Worm (Caenorhabditis elegans) whole organism, L1 larva: ENCODE measurements around the gene R02F11.1.

ENCODE experiments used
- C16A3.4 ChIP-seq: fragments of 150-350 bp; optimal IDR thresholded peaks from 2 replicates; lab custom pipeline; 2014; ENCODE audit warnings: missing biosample characterization, missing genetic modification characterization
- F16B12.6 ChIP-seq: fragments of 150-350 bp; optimal IDR thresholded peaks from 2 replicates; lab custom pipeline; 2014; ENCODE audit warnings: missing biosample characterization, missing genetic modification characterization
- aha-1 ChIP-seq: fragments of 150-350 bp; optimal IDR thresholded peaks from 2 replicates; lab custom pipeline; 2014; ENCODE audit warnings: missing biosample characterization, missing genetic modification characterization
- aly-2 ChIP-seq: fragments of 150-350 bp; optimal IDR thresholded peaks from 2 replicates; lab custom pipeline; 2014; ENCODE audit warnings: missing biosample characterization, missing genetic modification characterization
- ama-1 ChIP-seq: fragments of 150-350 bp; optimal IDR thresholded peaks from 2 replicates; lab custom pipeline; 2014
- ceh-63 ChIP-seq: fragments of 200-800 bp; sonication (Bioruptor generic); optimal IDR thresholded peaks from 2 replicates; lab custom pipeline; 2018; ENCODE audit warnings: mild to moderate bottlenecking, missing genetic modification characterization, missing compliant biosample characterization
- ceh-82 ChIP-seq, 3 experiments: fragments of 150-350 bp in 1 of 3; sonication (generic microtip) in 2 of 3; optimal IDR thresholded peaks; 2 replicates each; lab custom pipeline; 2014 to 2017; ENCODE audit warnings: missing biosample characterization in 3 of 3, missing genetic modification characterization in 3 of 3
- ceh-88 ChIP-seq: fragments of 200-800 bp; sonication (Bioruptor generic); IDR thresholded peaks from 2 replicates; pipeline ENCODE4 v1.3.6; 2022; ENCODE audit warnings: missing genetic modification characterization, missing compliant biosample characterization
- efl-1 ChIP-seq, 4 experiments: fragments of 150-350 bp; optimal IDR thresholded peaks in 3 of 4; peaks in 1 of 4; 1 replicate in 1 of 4; 2 replicates in 3 of 4; lab custom pipeline; 2014; ENCODE audit warnings: missing biosample characterization in 2 of 4, missing genetic modification characterization in 2 of 4, missing genetic modification reagents in 2 of 4
- elt-2 ChIP-seq: sonication (generic microtip); optimal IDR thresholded peaks from 2 replicates; lab custom pipeline; 2016; ENCODE audit warnings: missing genetic modification characterization, mild to moderate bottlenecking, inconsistent platforms, missing compliant biosample characterization, missing genetic modification reagents
- elt-3 ChIP-seq, 6 experiments: fragments of 150-350 bp in 1 of 6; sonication (generic microtip); optimal IDR thresholded peaks; 2 replicates each; lab custom pipeline; 2017 to 2018; ENCODE audit warnings: missing biosample characterization in 6 of 6, missing genetic modification characterization in 6 of 6, inconsistent platforms in 1 of 6
- grh-1 ChIP-seq: fragments of 200-800 bp; sonication (Bioruptor generic); IDR thresholded peaks from 2 replicates; pipeline ENCODE4 v1.3.6; 2022; ENCODE audit warnings: missing genetic modification reagents, missing genetic modification characterization, missing compliant biosample characterization
- hpl-2 ChIP-seq: fragments of 150-350 bp; optimal IDR thresholded peaks from 2 replicates; lab custom pipeline; 2014; ENCODE audit warnings: missing biosample characterization, missing genetic modification reagents, missing genetic modification characterization
- irx-1 ChIP-seq: sonication (generic microtip); optimal IDR thresholded peaks from 2 replicates; lab custom pipeline; 2016; ENCODE audit warnings: missing genetic modification characterization, missing compliant biosample characterization
- lin-13 ChIP-seq: fragments of 150-350 bp; optimal IDR thresholded peaks from 2 replicates; lab custom pipeline; 2014; ENCODE audit warnings: missing biosample characterization, missing genetic modification reagents, missing genetic modification characterization
- lin-14 ChIP-seq: fragments of 200-800 bp; sonication (Bioruptor generic); optimal IDR thresholded peaks from 2 replicates; lab custom pipeline; 2018; ENCODE audit warnings: mild to moderate bottlenecking, missing genetic modification characterization, moderate library complexity, missing compliant biosample characterization
- lin-35 ChIP-seq, 2 experiments: fragments of 150-350 bp; optimal IDR thresholded peaks; 2 replicates each; lab custom pipeline; 2014; ENCODE audit warnings: missing biosample characterization in 2 of 2, missing genetic modification characterization in 2 of 2, missing genetic modification reagents in 2 of 2
- lsy-2 ChIP-seq, 2 experiments: fragments of 150-350 bp; optimal IDR thresholded peaks; 2 replicates each; lab custom pipeline; 2014; ENCODE audit warnings: missing biosample characterization in 2 of 2, missing genetic modification characterization in 2 of 2
- mab-9 ChIP-seq: fragments of 200-800 bp; sonication (Bioruptor generic); IDR thresholded peaks from 2 replicates; pipeline ENCODE4 v1.3.6; 2022; ENCODE audit warnings: missing genetic modification reagents, missing genetic modification characterization, missing compliant biosample characterization
- mep-1 ChIP-seq: fragments of 150-350 bp; optimal IDR thresholded peaks from 2 replicates; lab custom pipeline; 2014; ENCODE audit warnings: missing biosample characterization, missing genetic modification characterization
- nhr-11 ChIP-seq: fragments of 150-350 bp; optimal IDR thresholded peaks from 2 replicates; lab custom pipeline; 2014; ENCODE audit warnings: missing biosample characterization, missing genetic modification characterization
- nhr-19 ChIP-seq: fragments of 200-800 bp; sonication (Bioruptor generic); conservative IDR thresholded peaks from 2 replicates; pipeline ENCODE4 v1.3.6; 2022; ENCODE audit warnings: missing genetic modification characterization, missing compliant biosample characterization
- nhr-20 ChIP-seq: sonication (generic microtip); optimal IDR thresholded peaks from 2 replicates; lab custom pipeline; 2016; ENCODE audit warnings: mild to moderate bottlenecking, missing genetic modification characterization, missing compliant biosample characterization
- nhr-47 ChIP-seq: sonication (generic microtip); optimal IDR thresholded peaks from 2 replicates; lab custom pipeline; 2016; ENCODE audit warnings: mild to moderate bottlenecking, missing genetic modification characterization, moderate library complexity, missing compliant biosample characterization
- nhr-71 ChIP-seq: sonication (generic microtip); optimal IDR thresholded peaks from 2 replicates; lab custom pipeline; 2016; ENCODE audit warnings: mild to moderate bottlenecking, missing genetic modification characterization, moderate library complexity, missing compliant biosample characterization
- nhr-77 ChIP-seq: fragments of 150-350 bp; optimal IDR thresholded peaks from 2 replicates; lab custom pipeline; 2014; ENCODE audit warnings: missing biosample characterization, missing genetic modification characterization
- nhr-85 ChIP-seq: sonication (generic microtip); peaks from one replicate; lab custom pipeline; 2016; ENCODE audit warnings: missing genetic modification characterization, inconsistent platforms, missing compliant biosample characterization
- nhr-90 ChIP-seq: sonication (generic microtip); optimal IDR thresholded peaks from 2 replicates; lab custom pipeline; 2016; ENCODE audit warnings: mild to moderate bottlenecking, missing genetic modification characterization, missing compliant biosample characterization; ENCODE audit not compliant: poor library complexity
- pax-3 ChIP-seq: fragments of 200-800 bp; sonication (Bioruptor generic); optimal IDR thresholded peaks from 2 replicates; lab custom pipeline; 2018; ENCODE audit warnings: mild to moderate bottlenecking, missing genetic modification characterization, moderate library complexity, missing compliant biosample characterization
- skn-1 ChIP-seq: fragments of 150-350 bp; optimal IDR thresholded peaks from 2 replicates; lab custom pipeline; 2014; ENCODE audit warnings: missing biosample characterization, missing genetic modification characterization
- swsn-7 ChIP-seq: sonication (generic microtip); optimal IDR thresholded peaks from 2 replicates; lab custom pipeline; 2016; ENCODE audit warnings: missing genetic modification characterization, missing compliant biosample characterization
- tbx-2 ChIP-seq: sonication (generic microtip); optimal IDR thresholded peaks from 2 replicates; lab custom pipeline; 2016; ENCODE audit warnings: missing genetic modification characterization, missing compliant biosample characterization
- unc-86 ChIP-seq: sonication (generic microtip); optimal IDR thresholded peaks from 2 replicates; lab custom pipeline; 2016; ENCODE audit warnings: missing genetic modification characterization, missing compliant biosample characterization
- unc-98 ChIP-seq: fragments of 200-800 bp; sonication (Bioruptor generic); IDR thresholded peaks from 2 replicates; pipeline ENCODE4 v1.3.6; 2022; ENCODE audit warnings: missing genetic modification characterization, missing compliant biosample characterization
- zip-4 ChIP-seq: fragments of 200-800 bp; sonication (Bioruptor generic); optimal IDR thresholded peaks from 2 replicates; lab custom pipeline; 2018; ENCODE audit warnings: mild to moderate bottlenecking, missing genetic modification characterization, moderate library complexity, missing compliant biosample characterization
- ztf-4 ChIP-seq: fragments of 150-350 bp; optimal IDR thresholded peaks from 2 replicates; lab custom pipeline; 2014; ENCODE audit warnings: missing biosample characterization, missing genetic modification characterization

R02F11.1 gene

ce11 chrV:4820601-4821000, 19.7 kb downstream of the R02F11.1 start (continued):
- peak; percentile 32 for TF ChIP-seq tbx-2 (tag; lab: Kevin White, UChicago)

DNA sequence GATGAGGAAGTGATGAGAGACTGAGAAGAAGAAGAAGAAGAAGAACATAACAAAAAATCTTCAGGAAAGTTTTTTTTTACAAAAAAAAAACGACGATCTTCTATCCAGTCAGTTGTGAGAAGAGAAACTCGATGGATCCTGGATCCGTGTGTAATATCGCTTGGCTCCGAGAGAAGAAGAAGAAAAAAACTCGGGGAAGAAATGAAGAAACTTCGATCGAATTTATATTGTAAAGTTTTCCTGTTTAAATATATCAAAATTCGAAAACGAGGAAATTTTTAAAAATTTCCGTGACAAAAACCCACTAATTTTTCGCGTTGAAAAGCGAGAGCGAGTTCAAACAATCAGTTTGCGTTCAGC, 22.4 kb downstream of the R02F11.1 start, which contains the start of gene adss-1:
adss-1 (minus strand) TSS at position 101 of the 360 bp plus-strand sequence.
- no peak for TF ChIP-seq nhr-77 (tag; lab: Kevin White, UChicago)
- TF ChIP-seq unc-98 (GFP tag; lab: Robert Waterston, UW): no peak
- no peak for TF ChIP-seq ceh-88
- TF ChIP-seq swsn-7 (tag; lab: Kevin White, UChicago): no peak
- no peak for TF ChIP-seq nhr-11 (tag; lab: Kevin White, UChicago)
- TF ChIP-seq aha-1 (tag; lab: Kevin White, UChicago): no peak
- TF ChIP-seq, all 84 proteins: peak for 0

- TF ChIP-seq elt-3 (tag; optimal IDR thresholded peaks at IDR 0.05; lab: Kevin White, UChicago) (peak in 1 of 6 experiments; percentile 40), nhr-85 (tag; lab: Kevin White, UChicago) (peak; percentile 51), hpl-2 (GFP tag; lab: Kevin White, UChicago) (peak; percentile 3), unc-86 (tag; lab: Kevin White, UChicago) (no peak), efl-1 (optimal IDR thresholded peaks at IDR 0.05; lab: Kevin White, UChicago) (no peak), efl-1 (GFP tag; optimal IDR thresholded peaks at IDR 0.05 in 1 of 2; lab: Kevin White, UChicago) (peak in 1 of 2 experiments; percentile 87), skn-1 (peak; percentile 19), ceh-82 (tag; optimal IDR thresholded peaks at IDR 0.05; lab: Kevin White, UChicago) (no peak), F16B12.6 (tag; lab: Kevin White, UChicago) (no peak), pax-3 (tag; lab: Kevin White, UChicago) (peak; percentile 58), lsy-2 (tag; optimal IDR thresholded peaks at IDR 0.05; lab: Kevin White, UChicago) (peak; percentile 25), mep-1 (tag; lab: Kevin White, UChicago) (peak; percentile 21), mab-9 (GFP tag; lab: Robert Waterston, UW) (no peak), ceh-88 (no peak), grh-1 (GFP tag; lab: Robert Waterston, UW) (0 out of 2 replicates have a peak, but pooled peaks have one; percentile 6), nhr-47 (tag; lab: Kevin White, UChicago) (peak; percentile 19), nhr-20 (tag; lab: Kevin White, UChicago) (peak; percentile 25), nhr-71 (tag; lab: Kevin White, UChicago) (peak; percentile 57), ceh-63 (GFP tag; lab: Kevin White, UChicago) (peak; percentile 2), lin-35 (GFP tag; optimal IDR thresholded peaks at IDR 0.05; lab: Kevin White, UChicago) (peak in 1 of 2 experiments; percentile 10), aly-2 (tag; lab: Kevin White, UChicago) (peak; percentile 82), lin-13 (GFP tag; lab: Kevin White, UChicago) (peak; percentile 13), zip-4 (peak; percentile 26), lin-14 (peak; percentile 7), nhr-90 (tag; lab: Kevin White, UChicago) (peak; percentile 72), ama-1 (lab: Kevin White, UChicago) (peak; percentile 80), C16A3.4 (tag; lab: Kevin White, UChicago) (no peak), nhr-19 (GFP tag; lab: Robert Waterston, UW) (peak; percentile 24), irx-1 (tag; lab: Kevin White, UChicago) (no peak), elt-2 (tag; lab: Kevin White, UChicago) (peak; percentile 30), ztf-4 (tag; lab: Kevin White, UChicago) (peak; percentile 74)
These were observed 22.9 kb downstream of the R02F11.1 start for ce11 chrV:4823683-4824391.
